Fruit fly (Drosophila melanogaster) whole organism, wandering third instar larva: Measurements from ENCODE around the gene shams.

Source experiments
- Abd-B ChIP-seq: fragments of >200 bp; optimal IDR thresholded peaks from 2 replicates; lab custom pipeline; 2017; ENCODE audit warnings: missing biosample characterization, missing genetic modification characterization
- CG32264 ChIP-seq: fragments of 200-800 bp; sonication (Bioruptor generic); optimal IDR thresholded peaks from 2 replicates; lab custom pipeline; 2016; ENCODE audit warnings: missing biosample characterization, missing genetic modification characterization
- CG9705 ChIP-seq: fragments of 200-800 bp; sonication (Bioruptor generic); optimal IDR thresholded peaks from 2 replicates; lab custom pipeline; 2018; ENCODE audit warnings: missing biosample characterization, mild to moderate bottlenecking, missing genetic modification characterization
- CrebA ChIP-seq: fragments of 200-800 bp; sonication (Bioruptor generic); optimal IDR thresholded peaks from 2 replicates; lab custom pipeline; 2016; ENCODE audit warnings: missing biosample characterization, mild to moderate bottlenecking, missing genetic modification characterization, borderline replicate concordance
- Dfd ChIP-seq: fragments of >200 bp; optimal IDR thresholded peaks from 2 replicates; lab custom pipeline; 2017; ENCODE audit warnings: missing biosample characterization, missing genetic modification characterization
- Dif ChIP-seq: fragments of 200-275, 200-300 bp; sonication (Bioruptor generic); optimal IDR thresholded peaks from 2 replicates; lab custom pipeline; 2018; ENCODE audit warnings: missing biosample characterization, missing genetic modification characterization; ENCODE audit not compliant: partially characterized antibody
- GATAd ChIP-seq: sonication (Bioruptor generic); optimal IDR thresholded peaks from 2 replicates; lab custom pipeline; 2016; ENCODE audit warnings: missing biosample characterization, missing genetic modification characterization
- HLH106 ChIP-seq: fragments of 200-800 bp; optimal IDR thresholded peaks from 3 replicates; lab custom pipeline; 2019; ENCODE audit warnings: missing biosample characterization, mild to moderate bottlenecking, missing genetic modification characterization, moderate library complexity
- Hnf4 ChIP-seq: fragments of 200-800 bp; sonication (Bioruptor generic); optimal IDR thresholded peaks from 2 replicates; lab custom pipeline; 2016; ENCODE audit warnings: missing biosample characterization, mild to moderate bottlenecking, missing genetic modification characterization
- Hr78 ChIP-seq: fragments of >200 bp; optimal IDR thresholded peaks from 2 replicates; lab custom pipeline; 2017; ENCODE audit warnings: missing biosample characterization, missing genetic modification characterization
- Hr83 ChIP-seq: fragments of 200-300 bp; sonication (Bioruptor generic); optimal IDR thresholded peaks from 2 replicates; lab custom pipeline; 2016; ENCODE audit warnings: missing biosample characterization, mild to moderate bottlenecking, missing genetic modification characterization, moderate library complexity; ENCODE audit not compliant: poor library complexity, severe bottlenecking
- Jra ChIP-seq: sonication (Bioruptor generic); optimal IDR thresholded peaks from 2 replicates; lab custom pipeline; 2016; ENCODE audit warnings: missing biosample characterization, missing genetic modification characterization
- Mio ChIP-seq: sonication (Bioruptor generic); optimal IDR thresholded peaks from 2 replicates; lab custom pipeline; 2016; ENCODE audit warnings: missing biosample characterization, missing genetic modification characterization
- Myc ChIP-seq: fragments of >200 bp; optimal IDR thresholded peaks from 2 replicates; lab custom pipeline; 2017
- N ChIP-seq: fragments of >200 bp; optimal IDR thresholded peaks from 2 replicates; lab custom pipeline; 2018; ENCODE audit warnings: missing biosample characterization, missing external identifiers, missing genetic modification characterization
- OdsH ChIP-seq: fragments of 200-800 bp; sonication (Bioruptor generic); optimal IDR thresholded peaks from 2 replicates; lab custom pipeline; 2016; ENCODE audit warnings: missing biosample characterization, mild to moderate bottlenecking, missing genetic modification characterization
- Rel ChIP-seq, 2 experiments: fragments of 200-800 bp; sonication (Bioruptor generic) in 1 of 2; optimal IDR thresholded peaks; 2 replicates in 1 of 2; 3 replicates in 1 of 2; lab custom pipeline; 2016 to 2019; ENCODE audit warnings: mild to moderate bottlenecking in 2 of 2, missing biosample characterization in 2 of 2, missing genetic modification characterization in 2 of 2, moderate library complexity in 1 of 2
- Sp1 ChIP-seq: fragments of 200-800 bp; sonication (Bioruptor generic); optimal IDR thresholded peaks from 3 replicates; lab custom pipeline; 2019; ENCODE audit warnings: missing biosample characterization, mild to moderate bottlenecking, missing genetic modification characterization, moderate library complexity
- Vsx2 ChIP-seq: fragments of 200-300, 225-300 bp; sonication (Bioruptor generic); optimal IDR thresholded peaks from 2 replicates; lab custom pipeline; 2018; ENCODE audit warnings: missing biosample characterization, missing genetic modification characterization; ENCODE audit not compliant: partially characterized antibody
- br ChIP-seq: fragments of 200-800 bp; sonication (Bioruptor generic); optimal IDR thresholded peaks from 2 replicates; lab custom pipeline; 2016; ENCODE audit warnings: missing biosample characterization, missing genetic modification characterization
- brk ChIP-seq: fragments of 200-800 bp; sonication (Bioruptor generic); optimal IDR thresholded peaks from 2 replicates; lab custom pipeline; 2016; ENCODE audit warnings: missing biosample characterization, mild to moderate bottlenecking, missing genetic modification characterization
- dl ChIP-seq, 2 experiments: fragments of 175-275, 200-275 bp in 1 of 2; fragments of 200-275 bp in 1 of 2; sonication (Bioruptor generic); optimal IDR thresholded peaks; lab custom pipeline; 2018; ENCODE audit warnings: mild to moderate bottlenecking in 2 of 2, missing biosample characterization in 2 of 2, missing genetic modification characterization in 2 of 2, moderate library complexity in 2 of 2; ENCODE audit not compliant: partially characterized antibody in 2 of 2, insufficient read depth in 1 of 2
- dmrt93B ChIP-seq: fragments of 200-800 bp; sonication (Bioruptor generic); optimal IDR thresholded peaks from 2 replicates; lab custom pipeline; 2018; ENCODE audit warnings: missing biosample characterization, mild to moderate bottlenecking, missing genetic modification characterization
- dsf ChIP-seq: sonication (Bioruptor generic); optimal IDR thresholded peaks from 2 replicates; lab custom pipeline; 2016; ENCODE audit warnings: missing biosample characterization, missing genetic modification characterization, borderline replicate concordance
- ey ChIP-seq: fragments of 200-800 bp; sonication (Bioruptor generic); optimal IDR thresholded peaks from 2 replicates; lab custom pipeline; 2016; ENCODE audit warnings: missing biosample characterization, missing genetic modification characterization
- foxo ChIP-seq, 2 experiments: fragments of 200-800 bp; sonication (Bioruptor generic); optimal IDR thresholded peaks; 2 replicates in 1 of 2; 3 replicates in 1 of 2; lab custom pipeline; 2016 to 2017; ENCODE audit warnings: missing biosample characterization in 2 of 2, missing genetic modification characterization in 2 of 2
- fru ChIP-seq: fragments of 200-800 bp; sonication (Bioruptor generic); optimal IDR thresholded peaks from 3 replicates; lab custom pipeline; 2016; ENCODE audit warnings: missing biosample characterization, mild to moderate bottlenecking, missing genetic modification characterization
- h ChIP-seq: fragments of 200-800 bp; sonication (Bioruptor generic); optimal IDR thresholded peaks from 3 replicates; lab custom pipeline; 2016; ENCODE audit warnings: missing biosample characterization, mild to moderate bottlenecking, missing genetic modification characterization
- jim ChIP-seq: fragments of 175-275, 200-325 bp; sonication (Bioruptor generic); optimal IDR thresholded peaks from 2 replicates; lab custom pipeline; 2016; ENCODE audit warnings: missing biosample characterization, mild to moderate bottlenecking, missing genetic modification characterization
- lola ChIP-seq: fragments of >200 bp; optimal IDR thresholded peaks from 2 replicates; lab custom pipeline; 2017; ENCODE audit warnings: missing biosample characterization, missing genetic modification characterization
- pan ChIP-seq: fragments of >200 bp; optimal IDR thresholded peaks from 2 replicates; lab custom pipeline; 2017
- psq ChIP-seq: fragments of 200-800 bp; sonication (Bioruptor generic); optimal IDR thresholded peaks from 3 replicates; lab custom pipeline; 2017; ENCODE audit warnings: missing biosample characterization, mild to moderate bottlenecking, missing genetic modification characterization, moderate library complexity
- rgr ChIP-seq: fragments of 200-800 bp; sonication (Bioruptor generic); optimal IDR thresholded peaks from 3 replicates; lab custom pipeline; 2016; ENCODE audit warnings: missing biosample characterization, mild to moderate bottlenecking, missing genetic modification characterization
- sage ChIP-seq: fragments of 200-800 bp; sonication (Bioruptor generic); optimal IDR thresholded peaks from 2 replicates; lab custom pipeline; 2016; ENCODE audit warnings: missing biosample characterization, mild to moderate bottlenecking, missing genetic modification characterization
- sv ChIP-seq: fragments of 200-800 bp; sonication (Bioruptor generic); optimal IDR thresholded peaks from 3 replicates; lab custom pipeline; 2016; ENCODE audit warnings: missing biosample characterization, missing genetic modification characterization
- tai ChIP-seq: sonication (Bioruptor generic); optimal IDR thresholded peaks from 2 replicates; lab custom pipeline; 2016; ENCODE audit warnings: missing biosample characterization, missing genetic modification characterization
- usp ChIP-seq: fragments of >200 bp; optimal IDR thresholded peaks from 2 replicates; lab custom pipeline; 2017; ENCODE audit warnings: missing biosample characterization, missing genetic modification characterization
- woc ChIP-seq: sonication (Bioruptor generic); optimal IDR thresholded peaks from 2 replicates; lab custom pipeline; 2016; ENCODE audit warnings: missing biosample characterization, mild to moderate bottlenecking, missing genetic modification characterization

shams gene

dm6 chr3R:25069569-25069968 lies 4.8 kb downstream of the shams start, which contains the start of the genes Stt3B and CG11839:
Gene Stt3B, minus strand, starts transcription at chr3R:25069637.
Gene CG11839, plus strand, starts transcription at chr3R:25069927.
- TF ChIP-seq Jra (peak; percentile 91), Vsx2 (GFP tag; lab: Kevin White, UChicago) (no peak), Rel (GFP tag; optimal IDR thresholded peaks at IDR 0.05; lab: Kevin White, UChicago) (no peak), Rel (tag; optimal IDR thresholded peaks at IDR 0.05; lab: Kevin White, UChicago) (peak; percentile 61), ey (GFP tag; lab: Kevin White, UChicago) (peak; percentile 78), Abd-B (GFP tag; lab: Kevin White, UChicago) (no peak), dsf (peak; percentile 84), N (no peak), lola (GFP tag; lab: Kevin White, UChicago) (no peak), CG9705 (GFP tag; lab: Kevin White, UChicago) (peak; percentile 60), Mio (GFP tag; lab: Kevin White, UChicago) (no peak), Hr83 (peak; percentile 29), brk (GFP tag; lab: Kevin White, UChicago) (no peak), sv (peak; percentile 59), foxo (GFP tag; optimal IDR thresholded peaks at IDR 0.05; lab: Kevin White, UChicago) (peak in 1 of 2 experiments; percentile 84), Sp1 (GFP tag; lab: Kevin White, UChicago) (no peak), Hr78 (GFP tag; lab: Kevin White, UChicago) (no peak), dmrt93B (GFP tag; lab: Kevin White, UChicago) (no peak), CG32264 (GFP tag; lab: Kevin White, UChicago) (peak; percentile 1), woc (GFP tag; lab: Kevin White, UChicago) (peak; percentile 87), OdsH (peak; percentile 75), psq (GFP tag; lab: Kevin White, UChicago) (peak; percentile 61), rgr (GFP tag; lab: Kevin White, UChicago) (no peak), Myc (lab: Kevin White, UChicago) (no peak), usp (no peak), pan (lab: Kevin White, UChicago) (no peak), fru (GFP tag; lab: Kevin White, UChicago) (no peak), Hnf4 (peak; percentile 89), tai (no peak), jim (GFP tag; lab: Kevin White, UChicago) (no peak), HLH106 (tag; lab: Kevin White, UChicago) (peak; percentile 83), Dif (GFP tag; lab: Kevin White, UChicago) (no peak), CrebA (no peak), GATAd (GFP tag; lab: Kevin White, UChicago) (no peak), Dfd (GFP tag; lab: Kevin White, UChicago) (no peak), dl (GFP tag; optimal IDR thresholded peaks at IDR 0.05; lab: Kevin White, UChicago; ENCODE audit: insufficient read depth in 1 of 2, partially characterized antibody in 2 of 2) (no peak), br (GFP tag; lab: Kevin White, UChicago) (no peak), h (GFP tag; lab: Kevin White, UChicago) (peak; percentile 85), sage (GFP tag; lab: Kevin White, UChicago) (peak; percentile 2)

- TF ChIP-seq CrebA (no peak), br (GFP tag; lab: Kevin White, UChicago) (no peak)
Observed at dm6 chr3R:25066856-25067255, 7.6 kb downstream of the shams start.
